Worm (Caenorhabditis elegans) whole organism, young adult: ENCODE measurements around the gene col-95.

ENCODE experiments used
- C06A6.2 ChIP-seq: fragments of 200-800 bp; sonication (Bioruptor generic); conservative IDR thresholded peaks from 2 replicates; pipeline ENCODE4 v1.3.6; 2022; ENCODE audit warnings: missing genetic modification characterization, missing compliant biosample characterization
- F33H1.4 ChIP-seq: fragments of 200-800 bp; sonication (Bioruptor generic); IDR thresholded peaks from 2 replicates; pipeline ENCODE4 v1.3.6; 2022; ENCODE audit warnings: missing genetic modification reagents, missing genetic modification characterization, missing compliant biosample characterization
- F55B11.4 ChIP-seq: sonication (generic microtip); optimal IDR thresholded peaks from 2 replicates; lab custom pipeline; 2016; ENCODE audit warnings: missing compliant biosample characterization, missing genetic modification characterization, borderline replicate concordance; ENCODE audit not compliant: insufficient read depth
- F57A8.1 ChIP-seq: fragments of 200-800 bp; sonication (Bioruptor generic); optimal IDR thresholded peaks from 2 replicates; lab custom pipeline; 2018; ENCODE audit warnings: mild to moderate bottlenecking, missing genetic modification characterization, moderate library complexity, missing compliant biosample characterization
- F57C9.4 ChIP-seq: sonication (generic microtip); optimal IDR thresholded peaks from 2 replicates; lab custom pipeline; 2017; ENCODE audit warnings: mild to moderate bottlenecking, missing genetic modification characterization, missing compliant biosample characterization
- K11D2.4 ChIP-seq: fragments of 200-800 bp; sonication (Bioruptor generic); IDR thresholded peaks from 2 replicates; pipeline ENCODE4 v1.3.6; 2022; ENCODE audit warnings: missing genetic modification reagents, missing genetic modification characterization, missing compliant biosample characterization
- Y53G8AR.9 ChIP-seq: fragments of 200-800 bp; sonication (Bioruptor generic); conservative IDR thresholded peaks from 2 replicates; pipeline ENCODE4 v1.3.6; 2022; ENCODE audit warnings: missing genetic modification reagents, missing genetic modification characterization, missing compliant biosample characterization
- cebp-1 ChIP-seq, 2 experiments: fragments of 200-800 bp in 1 of 2; sonication (Bioruptor generic) in 1 of 2; sonication (generic microtip) in 1 of 2; IDR thresholded peaks in 1 of 2; optimal IDR thresholded peaks in 1 of 2; 2 replicates each; pipeline versions ENCODE4 v1.3.6 to Lab custom; 2017 to 2022; ENCODE audit warnings: missing compliant biosample characterization in 2 of 2, missing genetic modification characterization in 2 of 2, mild to moderate bottlenecking in 1 of 2, missing genetic modification reagents in 1 of 2, moderate library complexity in 1 of 2
- ceh-91 ChIP-seq: fragments of 200-800 bp; sonication (Bioruptor generic); IDR thresholded peaks from 2 replicates; pipeline ENCODE4 v1.3.6; 2022; ENCODE audit warnings: missing genetic modification reagents, missing genetic modification characterization, missing compliant biosample characterization
- lsl-1 ChIP-seq: fragments of 200-800 bp; sonication (Bioruptor generic); optimal IDR thresholded peaks from 2 replicates; lab custom pipeline; 2018; ENCODE audit warnings: mild to moderate bottlenecking, missing genetic modification characterization, moderate library complexity, missing compliant biosample characterization
- madf-6 ChIP-seq: fragments of 200-800 bp; sonication (Bioruptor generic); IDR thresholded peaks from 2 replicates; pipeline ENCODE4 v1.3.6; 2022; ENCODE audit warnings: missing genetic modification reagents, missing genetic modification characterization, missing compliant biosample characterization
- nhr-27 ChIP-seq: fragments of 200-800 bp; sonication (Bioruptor generic); optimal IDR thresholded peaks from 2 replicates; lab custom pipeline; 2018; ENCODE audit warnings: mild to moderate bottlenecking, missing genetic modification characterization, moderate library complexity, missing compliant biosample characterization
- ztf-18 ChIP-seq: sonication (generic microtip); optimal IDR thresholded peaks from 2 replicates; lab custom pipeline; 2016; ENCODE audit warnings: missing genotype, mild to moderate bottlenecking, missing genetic modification characterization, missing compliant biosample characterization

col-95 gene

ce11 chrIII:11750232-11750631 is 46.4 kb downstream of the col-95 start:
- TF ChIP-seq Y53G8AR.9 (GFP tag; lab: Robert Waterston, UW), result no peak
- 0 out of 2 replicates have a peak, but pooled peaks have one; percentile 21 for TF ChIP-seq K11D2.4 (GFP tag; lab: Robert Waterston, UW)

- TF ChIP-seq F57A8.1, result no peak
- no peak for TF ChIP-seq C06A6.2 (GFP tag; lab: Robert Waterston, UW)
- TF ChIP-seq F57C9.4 (tag; lab: Kevin White, UChicago), result no peak
- no peak for TF ChIP-seq nhr-27 (tag; lab: Kevin White, UChicago)
- 0 out of 2 replicates have a peak, but pooled peaks have one; percentile 18 for TF ChIP-seq F33H1.4 (GFP tag; lab: Robert Waterston, UW)
- no peak for TF ChIP-seq F55B11.4 (tag; lab: Kevin White, UChicago)
- TF ChIP-seq ceh-91 (GFP tag; lab: Robert Waterston, UW), result peak; percentile 56; the same call in 1 of the 2 replicates
- no peak for TF ChIP-seq cebp-1 (GFP tag; IDR thresholded peaks at IDR 0.05; lab: Robert Waterston, UW)
- no peak for TF ChIP-seq cebp-1 (tag; optimal IDR thresholded peaks at IDR 0.05; lab: Kevin White, UChicago)
- TF ChIP-seq madf-6, result peak; percentile 59
- TF ChIP-seq K11D2.4 (GFP tag; lab: Robert Waterston, UW), result no peak
- TF ChIP-seq lsl-1 (GFP tag; lab: Kevin White, UChicago), result peak; percentile 50
- TF ChIP-seq ztf-18 (tag; lab: Kevin White, UChicago), result no peak
Measured at ce11 chrIII:11750817-11751216, 47.0 kb downstream of the col-95 start.
